Worm (Caenorhabditis elegans) whole organism, L2 larva: ENCODE data around the gene Y32G9A.5.

Experiments used
- aly-2 ChIP-seq: fragments of 150-350 bp; optimal IDR thresholded peaks from 2 replicates; lab custom pipeline; 2014; ENCODE audit warnings: missing biosample characterization, missing genetic modification characterization
- elt-1 ChIP-seq: fragments of 150-350 bp; optimal IDR thresholded peaks from 2 replicates; lab custom pipeline; 2014; ENCODE audit warnings: missing biosample characterization, missing genetic modification characterization
- elt-3 ChIP-seq: sonication (generic microtip); optimal IDR thresholded peaks from 2 replicates; lab custom pipeline; 2017; ENCODE audit warnings: missing biosample characterization, missing genetic modification characterization
- lin-39 ChIP-seq: fragments of 150-350 bp; optimal IDR thresholded peaks from 2 replicates; lab custom pipeline; 2014; ENCODE audit warnings: missing biosample characterization, missing genetic modification reagents, missing genetic modification characterization
- nhr-12 ChIP-seq: fragments of 150-350 bp; optimal IDR thresholded peaks from 2 replicates; lab custom pipeline; 2014; ENCODE audit warnings: missing biosample characterization, missing genetic modification characterization
- skn-1 ChIP-seq: sonication (generic microtip); optimal IDR thresholded peaks from 2 replicates; lab custom pipeline; 2017; ENCODE audit warnings: missing biosample characterization, missing genetic modification characterization
- ztf-11 ChIP-seq: sonication (generic microtip); optimal IDR thresholded peaks from 2 replicates; lab custom pipeline; 2017; ENCODE audit warnings: missing biosample characterization, missing genetic modification characterization
- ztf-4 ChIP-seq: fragments of 150-350 bp; optimal IDR thresholded peaks from 2 replicates; lab custom pipeline; 2014; ENCODE audit warnings: missing biosample characterization, missing genetic modification characterization

DNA sequence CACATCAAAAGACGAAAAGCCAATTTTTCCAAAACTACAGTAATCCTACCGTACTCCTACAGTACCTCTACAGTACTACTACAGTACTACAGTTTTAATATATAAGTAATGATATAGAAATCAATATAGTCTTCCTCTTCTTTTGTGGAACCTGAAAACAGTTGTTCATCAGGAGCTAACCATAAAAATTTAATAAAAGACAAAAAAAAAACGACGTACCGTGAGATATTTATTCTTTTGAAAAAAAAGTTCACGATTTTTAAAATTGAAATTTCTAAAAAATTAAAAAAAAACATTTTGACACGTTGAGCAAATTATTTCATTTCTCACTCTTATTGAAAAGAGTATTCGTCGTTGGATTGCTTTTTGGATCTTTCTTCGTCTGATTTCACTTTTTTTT lies 3.7 kb downstream of the Y32G9A.5 start, which contains the start of gene Y32G9A.3:
- TF ChIP-seq elt-1 (tag; lab: Kevin White, UChicago) (no peak), aly-2 (tag; lab: Kevin White, UChicago) (no peak), ztf-4 (tag; lab: Kevin White, UChicago) (no peak), lin-39 (tag; lab: Kevin White, UChicago) (no peak), nhr-12 (tag; lab: Kevin White, UChicago) (no peak), skn-1 (tag; lab: Kevin White, UChicago) (no peak), elt-3 (no peak), ztf-11 (no peak)
